Worm (Caenorhabditis elegans): Measurements from ENCODE around the gene F49F1.4.

- TF ChIP-seq nhr-11 (tag; optimal IDR thresholded peaks at IDR 0.05) (no peak), ztf-11 (tag; optimal IDR thresholded peaks at IDR 0.05) (no peak), unc-62 (GFP tag; optimal IDR thresholded peaks at IDR 0.05) (no peak), pag-3 (tag; optimal IDR thresholded peaks at IDR 0.05; ENCODE audit: borderline replicate concordance, insufficient read depth) (no peak), aha-1 (tag; optimal IDR thresholded peaks at IDR 0.05) (no peak), elt-3 (tag; optimal IDR thresholded peaks at IDR 0.05) (no peak), ama-1 (optimal IDR thresholded peaks at IDR 0.05) (no peak), ztf-4 (tag; optimal IDR thresholded peaks at IDR 0.05) (no peak), egl-27 (tag; optimal IDR thresholded peaks at IDR 0.05) (no peak), tlp-1 (tag; optimal IDR thresholded peaks at IDR 0.05) (no peak), lin-13 (GFP tag; optimal IDR thresholded peaks at IDR 0.05) (no peak), pqm-1 (tag; optimal IDR thresholded peaks at IDR 0.05) (no peak), snpc-4 (tag; optimal IDR thresholded peaks at IDR 0.05) (no peak)
These were observed 6.8 kb downstream of the F49F1.4 start, which contains the start of gene C35B1.7 for ce11 chrIV:4108767-4109166.

Data from whole organism, L1 larva.